Worm (Caenorhabditis elegans): ENCODE results near the gene tpk-1.

tpk-1 gene

ce11 chrIII:8955536-8955935 lies 43.6 kb downstream of the tpk-1 start:
- TF ChIP-seq dpl-1 (GFP tag; optimal IDR thresholded peaks at IDR 0.05) (no peak), nhr-237 (tag; optimal IDR thresholded peaks at IDR 0.05) (no peak), zip-4 (GFP tag; optimal IDR thresholded peaks at IDR 0.05) (no peak), nhr-77 (tag; optimal IDR thresholded peaks at IDR 0.05) (no peak), lir-3 (tag; optimal IDR thresholded peaks at IDR 0.05; ENCODE audit: poor library complexity) (no peak)

ce11 chrIII:8956146-8956646 lies 44.3 kb downstream of the tpk-1 start, which contains the start of the genes ZK643.5 and ZK643.2:
TSS of gene ZK643.5 (minus strand) at chrIII:8956196.
TSS of gene ZK643.2 (plus strand) at chrIII:8956540.
- TF ChIP-seq ztf-11 (tag; optimal IDR thresholded peaks at IDR 0.05) = peak in 1 of 2 experiments; percentile 7
- no peak for TF ChIP-seq nhr-237 (tag; optimal IDR thresholded peaks at IDR 0.05)
- TF ChIP-seq Y116A8C.19 (tag; optimal IDR thresholded peaks at IDR 0.05; ENCODE audit: borderline replicate concordance) = no peak
- peak; percentile 68 for TF ChIP-seq rnt-1 (tag; optimal IDR thresholded peaks at IDR 0.05)
- TF ChIP-seq ceh-88 (GFP tag; IDR thresholded peaks at IDR 0.05) = no peak
- no peak for TF ChIP-seq mef-2 (tag; optimal IDR thresholded peaks at IDR 0.05)
- TF ChIP-seq unc-86 (tag; optimal IDR thresholded peaks at IDR 0.05) = peak; percentile 69
- no peak for TF ChIP-seq zag-1 (tag; optimal IDR thresholded peaks at IDR 0.05)
- peak; percentile 47 for TF ChIP-seq nhr-90 (tag; optimal IDR thresholded peaks at IDR 0.05; ENCODE audit: poor library complexity)
- peak; percentile 76 for TF ChIP-seq nhr-47 (tag; optimal IDR thresholded peaks at IDR 0.05)
- no peak for TF ChIP-seq tlp-1 (tag; optimal IDR thresholded peaks at IDR 0.05)
- TF ChIP-seq nhr-28 (tag; optimal IDR thresholded peaks at IDR 0.05) = no peak
- TF ChIP-seq efl-1 (optimal IDR thresholded peaks at IDR 0.05) = peak; percentile 57 to 79
- peak; percentile 82 to 96 for TF ChIP-seq efl-1 (GFP tag; optimal IDR thresholded peaks at IDR 0.05 in 1 of 2)
- no peak for TF ChIP-seq alr-1 (tag; optimal IDR thresholded peaks at IDR 0.05; ENCODE audit: borderline replicate concordance)
- TF ChIP-seq ceh-63 (GFP tag; optimal IDR thresholded peaks at IDR 0.05) = no peak
- no peak for TF ChIP-seq unc-98 (GFP tag; IDR thresholded peaks at IDR 0.05)
- peak; percentile 70 for TF ChIP-seq blmp-1 (tag; optimal IDR thresholded peaks at IDR 0.05)
- peak; percentile 71 for TF ChIP-seq skn-1 (tag; optimal IDR thresholded peaks at IDR 0.05)
- TF ChIP-seq isw-1 (GFP tag; IDR thresholded peaks at IDR 0.05) = peak; percentile 12; the same call in 1 of the 2 replicates
- peak; percentile 74 for TF ChIP-seq nhr-20 (tag; optimal IDR thresholded peaks at IDR 0.05)
- TF ChIP-seq aly-2 (tag; optimal IDR thresholded peaks at IDR 0.05) = no peak
- TF ChIP-seq ces-1 (GFP tag; optimal IDR thresholded peaks at IDR 0.05) = no peak
- TF ChIP-seq swsn-7 (tag; optimal IDR thresholded peaks at IDR 0.05) = peak; percentile 74
- TF ChIP-seq irx-1 (tag; optimal IDR thresholded peaks at IDR 0.05) = peak; percentile 8
- no peak for TF ChIP-seq lin-39 (tag; optimal IDR thresholded peaks at IDR 0.05)
- peak in 1 of 6 experiments; percentile 56 for TF ChIP-seq elt-3 (tag; optimal IDR thresholded peaks at IDR 0.05)
- peak; percentile 61 for TF ChIP-seq dsc-1 (tag; optimal IDR thresholded peaks at IDR 0.05)
- TF ChIP-seq sox-4 (tag; optimal IDR thresholded peaks at IDR 0.05) = no peak
- TF ChIP-seq egl-13 (tag; optimal IDR thresholded peaks at IDR 0.05) = peak; percentile 65
- no peak for TF ChIP-seq hlh-4 (tag; optimal IDR thresholded peaks at IDR 0.05)
- TF ChIP-seq vab-15 (tag; optimal IDR thresholded peaks at IDR 0.05) = no peak
- no peak for TF ChIP-seq jun-1 (tag; optimal IDR thresholded peaks at IDR 0.05)
- no peak for TF ChIP-seq ama-1 (optimal IDR thresholded peaks at IDR 0.05)
- TF ChIP-seq fkh-8 (tag; optimal IDR thresholded peaks at IDR 0.05) = peak; percentile 27
- peak; percentile 80 for TF ChIP-seq nhr-71 (tag; optimal IDR thresholded peaks at IDR 0.05)
- no peak for TF ChIP-seq nhr-77 (tag; optimal IDR thresholded peaks at IDR 0.05)
- TF ChIP-seq lin-15B (tag; optimal IDR thresholded peaks at IDR 0.05) = peak; percentile 37
- TF ChIP-seq fkh-10 (GFP tag; optimal IDR thresholded peaks at IDR 0.05) = no peak
- no peak for TF ChIP-seq elt-2 (tag; optimal IDR thresholded peaks at IDR 0.05)
- TF ChIP-seq unc-130 (tag; optimal IDR thresholded peaks at IDR 0.05) = peak; percentile 26
- TF ChIP-seq sup-37 (GFP tag; optimal IDR thresholded peaks at IDR 0.05) = no peak
- no peak for TF ChIP-seq hpl-2 (GFP tag; optimal IDR thresholded peaks at IDR 0.05)
- peak; percentile 80 for TF ChIP-seq snu-23 (GFP tag; optimal IDR thresholded peaks at IDR 0.05)
- no peak for TF ChIP-seq pqm-1 (tag; optimal IDR thresholded peaks at IDR 0.05)
- TF ChIP-seq ztf-4 (tag; optimal IDR thresholded peaks at IDR 0.05) = peak; percentile 11
- TF ChIP-seq unc-30 (tag; optimal IDR thresholded peaks at IDR 0.05) = no peak
- peak; percentile 68 for TF ChIP-seq lir-3 (tag; optimal IDR thresholded peaks at IDR 0.05; ENCODE audit: poor library complexity)
- no peak for TF ChIP-seq efl-3 (GFP tag; optimal IDR thresholded peaks at IDR 0.05)

Measured in whole organism, L1 larva.